Worm (Caenorhabditis elegans): Measurements from ENCODE around the gene Y37H2A.10.

Gene Y37H2A.10

DNA sequence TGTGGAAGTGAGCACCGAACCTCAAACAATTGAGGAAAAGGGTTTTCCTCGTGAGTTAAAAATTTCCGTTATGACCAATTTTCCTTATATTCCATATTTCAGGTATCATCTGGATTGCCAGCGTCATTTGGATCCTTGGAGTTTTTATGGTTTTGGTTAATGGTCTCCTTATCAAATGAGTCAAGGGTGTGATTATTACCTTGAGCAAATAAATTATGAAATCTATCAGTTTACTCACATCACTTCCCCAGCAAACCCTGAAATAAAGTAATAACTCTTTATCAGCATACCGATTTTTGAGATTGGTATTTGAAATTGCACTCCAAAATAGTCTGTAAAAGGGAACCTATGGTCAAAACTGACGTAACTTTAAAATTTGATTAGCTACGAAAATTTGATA, 5.6 kb downstream of the Y37H2A.10 start:
- TF ChIP-seq unc-62 (GFP tag; optimal IDR thresholded peaks at IDR 0.05): no peak

DNA sequence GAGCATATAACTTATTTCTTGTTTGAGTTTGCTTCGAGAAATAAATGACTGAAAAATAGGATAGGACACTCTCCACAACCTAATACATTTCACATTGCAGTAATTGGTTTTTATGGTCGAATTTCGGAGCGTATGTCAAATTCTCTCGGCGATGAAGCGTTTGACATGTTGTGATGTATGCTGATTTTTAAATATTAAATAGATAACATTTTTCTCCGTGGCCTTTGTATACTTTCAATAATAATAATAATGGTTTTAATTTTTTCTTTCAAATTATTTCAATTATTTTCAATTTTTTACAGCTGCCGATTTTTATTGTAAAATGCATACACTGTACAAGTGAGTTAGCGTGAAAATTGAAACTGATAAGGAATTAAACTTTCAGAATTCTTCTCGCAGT, 7.3 kb downstream of the Y37H2A.10 start, which contains the start of gene C14A6.3:
C14A6.3 (plus strand) TSS at position 301 of the 400 bp plus-strand sequence.
- no peak for TF ChIP-seq unc-62 (GFP tag; optimal IDR thresholded peaks at IDR 0.05)

DNA sequence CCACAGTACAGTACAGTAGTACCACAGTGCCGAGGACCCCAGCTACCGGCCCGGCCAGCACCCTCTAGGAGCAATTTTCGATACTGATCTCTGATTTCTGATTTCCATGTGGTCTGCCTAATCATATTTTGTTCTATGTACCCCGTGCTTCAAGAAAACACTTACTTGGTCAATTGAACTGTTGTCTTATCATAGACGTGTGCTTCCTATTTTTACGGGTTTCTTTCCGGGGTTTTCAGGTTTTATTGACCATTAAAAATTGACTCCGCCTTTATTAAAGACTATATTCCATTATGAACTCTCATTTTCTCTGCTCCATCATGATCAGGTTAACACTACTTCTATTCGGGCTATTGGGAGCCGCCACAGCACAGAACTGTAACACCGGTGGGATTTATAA, 18.9 kb downstream of the Y37H2A.10 start, which contains the start of gene clec-48:
clec-48 (plus strand) TSS at position 320 of the 400 bp plus-strand sequence.
- TF ChIP-seq unc-62 (GFP tag; optimal IDR thresholded peaks at IDR 0.05): no peak

ce11 chrV:18158172-18158571, 19.4 kb downstream of the Y37H2A.10 start:
- no peak for TF ChIP-seq unc-62 (GFP tag; optimal IDR thresholded peaks at IDR 0.05)

- TF ChIP-seq unc-62 (GFP tag; optimal IDR thresholded peaks at IDR 0.05): no peak
Measured at ce11 chrV:18161228-18161627, 22.4 kb downstream of the Y37H2A.10 start, which contains the start of gene C14A6.13. C14A6.13 (minus strand) TSS chrV:18161328.

- no peak for TF ChIP-seq unc-62 (GFP tag; optimal IDR thresholded peaks at IDR 0.05)
Measured at ce11 chrV:18162568-18162967, 23.8 kb downstream of the Y37H2A.10 start, which contains the start of gene C14A6.12. C14A6.12 (minus strand) TSS chrV:18162668.

ce11 chrV:18163434-18163833, 24.6 kb downstream of the Y37H2A.10 start:
- no peak for TF ChIP-seq unc-62 (GFP tag; optimal IDR thresholded peaks at IDR 0.05)

DNA sequence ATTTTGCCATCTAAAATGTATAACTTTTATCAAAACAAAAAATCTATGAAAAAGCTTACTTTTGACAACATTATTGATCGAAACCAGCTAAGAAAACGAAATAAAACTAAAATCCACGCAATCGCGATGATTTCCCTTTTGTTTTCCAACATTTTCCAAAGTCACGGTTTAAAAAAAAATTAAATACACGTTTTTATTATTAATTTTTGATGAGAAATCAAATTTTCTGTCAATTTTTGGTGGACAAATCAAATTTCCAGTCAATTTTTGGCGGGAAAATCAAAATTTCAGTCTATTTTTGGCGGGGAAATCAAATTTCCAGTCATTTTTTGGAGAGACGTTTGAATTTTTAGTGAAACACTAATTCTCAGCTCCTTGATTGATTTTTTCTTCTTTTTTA, 26.0 kb downstream of the Y37H2A.10 start, which contains the start of gene C14A6.5:
C14A6.5 (minus strand) TSS at position 101 of the 400 bp plus-strand sequence.
- no peak for TF ChIP-seq unc-62 (GFP tag; optimal IDR thresholded peaks at IDR 0.05)

ce11 chrV:18167161-18167560, 28.4 kb downstream of the Y37H2A.10 start, which contains the start of gene C14A6.6:
C14A6.6 (minus strand) TSS chrV:18167261.
- TF ChIP-seq unc-62 (GFP tag; optimal IDR thresholded peaks at IDR 0.05): no peak

- TF ChIP-seq unc-62 (GFP tag; optimal IDR thresholded peaks at IDR 0.05): no peak
Measured at ce11 chrV:18168266-18168665, 29.5 kb downstream of the Y37H2A.10 start, which contains the start of gene C14A6.7. C14A6.7 (minus strand) TSS chrV:18168366.

DNA sequence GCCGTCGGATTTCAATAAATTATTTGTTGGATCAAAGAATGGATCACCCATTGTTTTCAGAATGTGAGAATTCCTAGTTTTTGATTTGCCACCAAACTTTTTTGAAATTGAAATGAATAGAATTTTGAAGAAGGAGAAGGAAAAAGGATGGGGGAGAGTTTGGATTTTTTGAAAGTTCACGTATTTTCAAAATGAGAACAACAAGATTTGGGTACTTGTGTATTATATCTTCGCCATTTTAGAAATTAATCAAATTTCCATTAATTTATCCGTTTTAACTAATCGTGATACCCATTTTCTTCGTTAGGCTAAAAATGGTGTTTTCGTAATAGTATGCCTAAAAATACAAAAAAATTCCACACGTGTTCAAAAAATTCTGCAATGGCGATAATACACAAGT, 32.8 kb downstream of the Y37H2A.10 start, which contains the start of gene C14A6.8:
C14A6.8 (minus strand) TSS at position 101 of the 400 bp plus-strand sequence.
- no peak for TF ChIP-seq unc-62 (GFP tag; optimal IDR thresholded peaks at IDR 0.05)

DNA sequence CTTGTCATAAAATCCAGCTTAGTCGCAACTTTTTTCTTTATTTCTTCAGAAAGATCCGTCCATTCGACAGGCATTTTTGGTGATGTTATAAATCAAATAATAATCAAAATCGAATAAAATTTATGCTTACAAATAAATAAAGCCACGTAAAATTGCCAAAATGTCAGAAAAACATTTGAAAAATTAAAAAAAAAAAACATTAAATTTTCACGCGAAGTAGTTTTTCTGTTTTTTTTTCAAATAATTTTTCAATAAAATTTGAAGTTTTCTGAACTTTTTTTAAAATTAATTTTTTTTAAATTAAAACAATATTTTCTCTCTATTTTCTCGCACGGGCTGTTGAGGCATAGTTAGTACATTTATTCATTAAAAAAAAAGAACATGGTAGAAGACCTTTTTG, 39.9 kb downstream of the Y37H2A.10 start, which contains the start of gene C31G12.4:
C31G12.4 (minus strand) TSS at position 101 of the 400 bp plus-strand sequence.
- no peak for TF ChIP-seq unc-62 (GFP tag; optimal IDR thresholded peaks at IDR 0.05)

ce11 chrV:18179663-18180062, 40.9 kb downstream of the Y37H2A.10 start, which contains the start of gene C31G12.1:
C31G12.1 (plus strand) TSS chrV:18179963.
- no peak for TF ChIP-seq unc-62 (GFP tag; optimal IDR thresholded peaks at IDR 0.05)

DNA sequence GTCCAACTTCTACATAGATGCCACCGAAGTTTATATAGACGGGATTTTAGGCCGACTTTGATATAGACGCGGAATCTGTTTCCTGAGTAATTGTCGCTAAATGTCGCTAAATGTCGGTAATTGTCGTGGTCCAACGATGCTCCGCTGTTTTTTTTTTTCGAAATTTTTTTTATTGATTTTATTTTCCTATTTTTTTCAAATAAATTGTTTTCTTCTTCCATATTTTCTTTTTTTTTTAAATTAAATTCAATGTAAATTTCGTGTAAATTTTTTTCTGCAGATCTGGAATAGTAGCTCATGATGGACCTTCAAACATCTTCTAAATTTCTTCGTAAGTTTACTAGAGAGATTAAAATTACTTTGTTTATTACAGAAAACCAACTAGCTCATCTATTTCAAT, 46.1 kb downstream of the Y37H2A.10 start, which contains the start of gene C31G12.3:
C31G12.3 (plus strand) TSS at position 301 of the 400 bp plus-strand sequence.
- TF ChIP-seq unc-62 (GFP tag; optimal IDR thresholded peaks at IDR 0.05): no peak

DNA sequence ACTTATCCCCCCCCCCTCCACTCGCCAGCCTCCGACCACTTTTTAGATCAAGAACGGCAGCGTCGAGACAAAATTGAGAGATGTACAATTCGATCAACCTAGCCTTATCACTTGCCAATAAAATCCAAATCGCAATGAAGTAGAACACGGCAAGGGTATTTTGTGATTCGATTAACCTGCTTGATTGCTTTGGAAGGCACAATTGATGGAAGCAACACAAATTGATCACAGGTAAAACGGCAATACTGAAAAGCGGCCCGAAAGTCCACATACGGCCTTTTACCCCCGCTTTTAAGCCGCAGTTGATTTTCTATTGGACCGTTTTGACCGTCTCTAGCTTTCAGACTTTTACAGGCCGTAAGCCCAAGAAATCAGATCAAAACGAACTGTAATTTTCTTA, 49.5 kb downstream of the Y37H2A.10 start, which contains the start of gene clec-245:
clec-245 (minus strand) TSS at position 101 of the 400 bp plus-strand sequence.
- no peak for TF ChIP-seq unc-62 (GFP tag; optimal IDR thresholded peaks at IDR 0.05)

- TF ChIP-seq unc-62 (GFP tag; optimal IDR thresholded peaks at IDR 0.05): no peak
Measured at ce11 chrV:18189181-18189580, 50.4 kb downstream of the Y37H2A.10 start, which contains the start of gene clec-246. clec-246 (plus strand) TSS chrV:18189481.
